Worm (Caenorhabditis elegans) whole organism, young adult: ENCODE measurements around the gene F09F9.1.

Source experiments
- B0035.1 ChIP-seq: sonication (generic microtip); optimal IDR thresholded peaks from 2 replicates; lab custom pipeline; 2016; ENCODE audit warnings: missing genetic modification characterization, mild to moderate bottlenecking, missing compliant biosample characterization, missing genotype, missing genetic modification reagents
- F52B5.7 ChIP-seq: sonication (generic microtip); optimal IDR thresholded peaks from 2 replicates; lab custom pipeline; 2016; ENCODE audit warnings: mild to moderate bottlenecking, missing genetic modification characterization, missing compliant biosample characterization
- F57C9.4 ChIP-seq: sonication (generic microtip); optimal IDR thresholded peaks from 2 replicates; lab custom pipeline; 2017; ENCODE audit warnings: mild to moderate bottlenecking, missing genetic modification characterization, missing compliant biosample characterization
- K12H6.12 ChIP-seq: fragments of 200-800 bp; sonication (Bioruptor generic); optimal IDR thresholded peaks from 2 replicates; lab custom pipeline; 2018; ENCODE audit warnings: mild to moderate bottlenecking, missing genetic modification characterization, missing compliant biosample characterization
- T07F8.4 ChIP-seq: sonication (generic microtip); optimal IDR thresholded peaks from 2 replicates; lab custom pipeline; 2016; ENCODE audit warnings: mild to moderate bottlenecking, missing genetic modification characterization, moderate library complexity, missing compliant biosample characterization
- T26A5.8 ChIP-seq: sonication (generic microtip); optimal IDR thresholded peaks from 2 replicates; lab custom pipeline; 2016; ENCODE audit warnings: missing genetic modification characterization, missing compliant biosample characterization
- athp-1 ChIP-seq: sonication (generic microtip); optimal IDR thresholded peaks from 2 replicates; lab custom pipeline; 2017; ENCODE audit warnings: mild to moderate bottlenecking, missing genetic modification characterization, missing compliant biosample characterization
- attf-3 ChIP-seq: fragments of 200-800 bp; sonication (Bioruptor generic); conservative IDR thresholded peaks from 2 replicates; pipeline ENCODE4 v1.3.6; 2022; ENCODE audit warnings: missing genetic modification reagents, missing genetic modification characterization, missing compliant biosample characterization
- bed-2 ChIP-seq: fragments of 200-800 bp; sonication (Bioruptor generic); IDR thresholded peaks from 2 replicates; pipeline ENCODE4 v1.3.6; 2022; ENCODE audit warnings: missing genetic modification reagents, missing genetic modification characterization, missing compliant biosample characterization
- cebp-2 ChIP-seq: fragments of 200-800 bp; sonication (Bioruptor generic); IDR thresholded peaks from 2 replicates; pipeline ENCODE4 v1.3.6; 2022; ENCODE audit warnings: missing genetic modification characterization, missing compliant biosample characterization
- chd-7 ChIP-seq: sonication (generic microtip); optimal IDR thresholded peaks from 2 replicates; lab custom pipeline; 2016; ENCODE audit warnings: mild to moderate bottlenecking, missing genetic modification characterization, moderate library complexity, missing compliant biosample characterization
- die-1 ChIP-seq: sonication (generic microtip); optimal IDR thresholded peaks from 2 replicates; lab custom pipeline; 2016; ENCODE audit warnings: missing genotype, mild to moderate bottlenecking, missing genetic modification characterization, missing compliant biosample characterization
- dpl-1 ChIP-seq: fragments of 150-350 bp; optimal IDR thresholded peaks from 2 replicates; lab custom pipeline; 2014; ENCODE audit warnings: missing biosample characterization, missing genetic modification reagents, missing genetic modification characterization
- ekl-4 ChIP-seq: fragments of 200-800 bp; sonication (Bioruptor generic); IDR thresholded peaks from 2 replicates; pipeline ENCODE4 v1.3.6; 2022; ENCODE audit warnings: missing genetic modification reagents, missing genetic modification characterization, missing compliant biosample characterization
- ets-4 ChIP-seq: fragments of 200-800 bp; sonication (Bioruptor generic); optimal IDR thresholded peaks from 2 replicates; lab custom pipeline; 2018; ENCODE audit warnings: mild to moderate bottlenecking, missing genetic modification characterization, missing compliant biosample characterization
- let-607 ChIP-seq, 2 experiments: fragments of 200-800 bp in 1 of 2; sonication (Bioruptor generic) in 1 of 2; sonication (generic microtip) in 1 of 2; optimal IDR thresholded peaks; 2 replicates each; lab custom pipeline; 2016 to 2018; ENCODE audit warnings: mild to moderate bottlenecking in 2 of 2, missing compliant biosample characterization in 2 of 2, missing genetic modification characterization in 2 of 2, moderate library complexity in 2 of 2, missing genotype in 1 of 2
- lin-35 ChIP-seq, 3 experiments: fragments of 150-350 bp in 2 of 3; sonication (generic microtip) in 1 of 3; optimal IDR thresholded peaks; 2 replicates each; lab custom pipeline; 2014 to 2018; ENCODE audit warnings: missing biosample characterization in 3 of 3, missing genetic modification characterization in 3 of 3, missing genetic modification reagents in 3 of 3
- lin-40 ChIP-seq: sonication (generic microtip); optimal IDR thresholded peaks from 2 replicates; lab custom pipeline; 2016; ENCODE audit warnings: missing genetic modification characterization, mild to moderate bottlenecking, missing compliant biosample characterization, missing genotype, missing genetic modification reagents
- mes-4 ChIP-seq: sonication (generic microtip); optimal IDR thresholded peaks from 2 replicates; lab custom pipeline; 2016; ENCODE audit warnings: missing genotype, missing genetic modification characterization, missing compliant biosample characterization
- nfya-2 ChIP-seq: fragments of 200-800 bp; sonication (Bioruptor generic); IDR thresholded peaks from 2 replicates; pipeline ENCODE4 v1.3.6; 2022; ENCODE audit warnings: missing genetic modification reagents, missing genetic modification characterization, missing compliant biosample characterization
- nfyb-1 ChIP-seq: fragments of 200-800 bp; sonication (Bioruptor generic); IDR thresholded peaks from 2 replicates; pipeline ENCODE4 v1.3.6; 2022; ENCODE audit warnings: missing genetic modification reagents, missing genetic modification characterization, missing compliant biosample characterization
- nhr-120 ChIP-seq: fragments of 200-800 bp; sonication (Bioruptor generic); IDR thresholded peaks from 2 replicates; pipeline ENCODE4 v1.3.6; 2022; ENCODE audit warnings: missing genetic modification characterization, missing compliant biosample characterization
- nhr-27 ChIP-seq: fragments of 200-800 bp; sonication (Bioruptor generic); optimal IDR thresholded peaks from 2 replicates; lab custom pipeline; 2018; ENCODE audit warnings: mild to moderate bottlenecking, missing genetic modification characterization, moderate library complexity, missing compliant biosample characterization
- pbrm-1 ChIP-seq: fragments of 200-800 bp; sonication (Bioruptor generic); IDR thresholded peaks from 2 replicates; pipeline ENCODE4 v1.3.6; 2022; ENCODE audit warnings: missing genetic modification reagents, missing genetic modification characterization, missing compliant biosample characterization
- rcor-1 ChIP-seq: fragments of 200-800 bp; sonication (Bioruptor generic); IDR thresholded peaks from 2 replicates; pipeline ENCODE4 v1.3.6; 2022; ENCODE audit warnings: missing genetic modification reagents, missing genetic modification characterization, missing compliant biosample characterization
- rec-8 ChIP-seq, 2 experiments: sonication (generic microtip); optimal IDR thresholded peaks; 2 replicates each; lab custom pipeline; 2016; ENCODE audit warnings: mild to moderate bottlenecking in 2 of 2, missing genetic modification characterization in 2 of 2, missing genetic modification reagents in 2 of 2, missing genotype in 2 of 2, missing biosample characterization in 1 of 2, missing compliant biosample characterization in 1 of 2, moderate library complexity in 1 of 2
- repo-1 ChIP-seq: sonication (generic microtip); optimal IDR thresholded peaks from 2 replicates; lab custom pipeline; 2017; ENCODE audit warnings: mild to moderate bottlenecking, missing genetic modification characterization, missing compliant biosample characterization
- snpc-1.1 ChIP-seq: sonication (generic microtip); optimal IDR thresholded peaks from 2 replicates; lab custom pipeline; 2017; ENCODE audit warnings: missing genetic modification characterization, mild to moderate bottlenecking, missing compliant biosample characterization, antibody characterized with exemption, moderate library complexity, missing genotype, missing genetic modification reagents; ENCODE audit not compliant: insufficient read depth
- snpc-4 ChIP-seq, 5 experiments: fragments of 150-350 bp in 1 of 5; sonication (generic microtip) in 4 of 5; optimal IDR thresholded peaks; 2 replicates each; lab custom pipeline; 2014 to 2018; ENCODE audit warnings: missing genetic modification characterization in 5 of 5, missing biosample characterization in 3 of 5, antibody characterized with exemption in 2 of 5, mild to moderate bottlenecking in 2 of 5, missing compliant biosample characterization in 2 of 5, missing genotype in 2 of 5, moderate library complexity in 2 of 5, missing genetic modification reagents in 1 of 5
- sptf-2 ChIP-seq: fragments of 200-800 bp; sonication (Bioruptor generic); optimal IDR thresholded peaks from 2 replicates; lab custom pipeline; 2018; ENCODE audit warnings: mild to moderate bottlenecking, missing genetic modification characterization, missing compliant biosample characterization
- tbp1 ChIP-seq: fragments of 200-800 bp; sonication (Bioruptor generic); optimal IDR thresholded peaks from 2 replicates; lab custom pipeline; 2018; ENCODE audit warnings: mild to moderate bottlenecking, missing genetic modification characterization, missing compliant biosample characterization
- tbx-9 ChIP-seq: sonication (generic microtip); optimal IDR thresholded peaks from 2 replicates; lab custom pipeline; 2016; ENCODE audit warnings: borderline replicate concordance, missing genetic modification characterization, inconsistent platforms, missing compliant biosample characterization
- unc-62 ChIP-seq: fragments of 150-350 bp; optimal IDR thresholded peaks from 2 replicates; lab custom pipeline; 2014; ENCODE audit warnings: missing biosample characterization, missing genetic modification reagents, missing genetic modification characterization
- zfh-2 ChIP-seq: fragments of 200-800 bp; sonication (Bioruptor generic); conservative IDR thresholded peaks from 2 replicates; pipeline ENCODE4 v1.3.6; 2022; ENCODE audit warnings: missing genetic modification reagents, missing genetic modification characterization, missing compliant biosample characterization
- ztf-22 ChIP-seq: fragments of 200-800 bp; sonication (Bioruptor generic); optimal IDR thresholded peaks from 2 replicates; lab custom pipeline; 2018; ENCODE audit warnings: mild to moderate bottlenecking, missing genetic modification characterization, moderate library complexity, missing compliant biosample characterization

F09F9.1 gene

DNA sequence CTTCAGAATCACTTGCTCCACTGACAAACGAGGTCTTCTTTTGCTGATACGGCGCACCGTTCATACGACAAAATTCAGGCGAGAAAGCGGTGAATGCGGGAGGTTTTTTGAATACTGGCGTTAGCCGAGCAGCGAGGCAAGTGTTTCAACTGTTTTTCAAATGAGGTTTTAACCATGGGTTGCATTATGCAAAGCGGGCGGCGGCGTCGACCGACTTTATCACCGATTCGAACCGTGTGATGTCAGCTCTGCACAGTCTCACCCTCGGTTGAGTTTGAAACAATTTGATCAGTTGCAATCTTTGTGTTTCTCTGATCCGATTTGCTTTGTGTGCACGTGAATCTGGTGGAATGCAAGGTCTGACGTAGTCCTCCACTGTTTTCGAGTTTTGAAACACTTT lies 14.7 kb upstream of the F09F9.1 start, which contains the start of gene clh-4:
clh-4 (minus strand) TSS at position 101 of the 400 bp plus-strand sequence.
- TF ChIP-seq rec-8 (tag; optimal IDR thresholded peaks at IDR 0.05; lab: Kevin White, UChicago) (no peak), T07F8.4 (no peak), pbrm-1 (GFP tag; lab: Robert Waterston, UW) (no peak), F52B5.7 (tag; lab: Kevin White, UChicago) (no peak), lin-40 (tag; lab: Kevin White, UChicago) (no peak), repo-1 (tag; lab: Kevin White, UChicago) (no peak), T26A5.8 (no peak), die-1 (tag; lab: Kevin White, UChicago) (no peak), K12H6.12 (tag; lab: Kevin White, UChicago) (no peak)

DNA sequence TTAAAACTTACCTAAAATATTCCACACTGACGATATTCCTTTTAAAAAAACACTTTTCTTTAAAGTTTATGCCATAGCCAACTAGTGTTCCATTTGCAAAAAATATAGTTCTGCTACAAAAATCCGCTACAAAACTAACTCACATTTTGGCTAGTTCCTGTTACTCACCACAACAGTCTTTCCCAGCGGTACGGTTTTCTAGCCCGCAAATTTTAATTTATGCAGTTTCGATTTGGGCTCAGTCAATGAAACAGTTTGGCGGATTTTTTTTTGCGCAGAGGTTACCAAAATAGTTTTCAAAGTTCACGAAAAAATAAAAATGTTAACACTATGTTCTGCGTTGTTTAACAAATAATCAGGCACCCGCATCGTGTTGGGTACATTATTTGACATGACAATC lies 13.9 kb upstream of the F09F9.1 start:
- TF ChIP-seq tbx-9, result no peak
- TF ChIP-seq mes-4 (tag; lab: Kevin White, UChicago), result no peak
- TF ChIP-seq athp-1 (tag; lab: Kevin White, UChicago), result no peak
- TF ChIP-seq tbp1 (GFP tag; lab: Kevin White, UChicago), result no peak
- TF ChIP-seq ekl-4 (GFP tag; lab: Robert Waterston, UW), result no peak
- no peak for TF ChIP-seq let-607 (tag; optimal IDR thresholded peaks at IDR 0.05; lab: Kevin White, UChicago)
- no peak for TF ChIP-seq unc-62 (GFP tag; lab: Kevin White, UChicago)
- TF ChIP-seq F57C9.4 (tag; lab: Kevin White, UChicago), result no peak
- TF ChIP-seq nfyb-1 (GFP tag; lab: Robert Waterston, UW), result no peak
- TF ChIP-seq rcor-1 (GFP tag; lab: Robert Waterston, UW), result no peak
- no peak for TF ChIP-seq B0035.1

DNA sequence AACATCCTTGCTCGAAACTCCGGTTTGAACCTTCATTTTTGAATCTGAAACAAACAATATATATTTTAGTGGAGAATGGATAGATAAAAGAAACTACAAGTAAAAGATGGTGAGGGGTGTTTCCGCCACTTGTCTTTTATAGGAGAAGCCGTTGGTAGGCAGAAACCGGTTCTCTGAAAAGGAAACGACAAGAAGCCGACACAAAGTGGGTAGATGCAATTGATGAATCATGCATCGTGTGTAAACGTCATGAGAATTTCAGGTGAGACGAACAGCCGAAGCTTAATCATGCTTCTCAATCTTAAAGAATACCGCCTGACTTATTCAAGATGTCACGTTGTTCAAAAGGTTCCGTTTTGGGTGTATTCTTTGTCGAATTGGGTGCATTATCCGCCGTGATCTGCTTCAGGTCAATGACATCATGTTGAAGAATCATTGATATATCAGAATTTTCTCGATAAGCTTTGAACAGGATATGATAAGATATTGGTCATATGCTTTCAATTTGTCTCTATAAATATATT lies 13.0 kb upstream of the F09F9.1 start, which contains the start of gene R02E4.3:
R02E4.3 (minus strand) TSS at position 51 of the 524 bp plus-strand sequence.
- TF ChIP-seq sptf-2 (GFP tag; lab: Kevin White, UChicago) (no peak), nhr-27 (no peak), nfya-2 (GFP tag; lab: Robert Waterston, UW) (no peak), bed-2 (GFP tag; lab: Robert Waterston, UW) (no peak), attf-3 (no peak), dpl-1 (GFP tag; lab: Kevin White, UChicago) (no peak)
- TF ChIP-seq, all 124 proteins: peak for 0

DNA sequence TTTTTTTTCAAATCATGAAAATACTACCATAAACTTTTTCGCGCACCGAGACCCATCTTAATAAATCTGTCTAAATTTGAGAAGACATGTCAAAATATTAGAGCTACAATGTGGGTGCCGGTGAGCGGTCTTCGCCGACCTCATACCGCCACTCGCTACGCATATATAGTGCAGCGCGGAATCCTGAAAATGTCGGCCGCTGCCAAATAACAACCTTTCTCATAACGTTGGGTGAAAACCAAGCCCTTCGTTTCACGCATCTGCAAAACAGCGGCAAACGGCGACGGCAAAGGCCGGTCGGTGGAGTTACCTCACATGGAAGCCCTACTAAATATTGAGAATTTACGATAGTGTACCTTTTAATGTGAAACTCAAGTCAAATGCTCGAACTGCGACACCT lies 12.1 kb upstream of the F09F9.1 start:
- TF ChIP-seq lin-35 (GFP tag; optimal IDR thresholded peaks at IDR 0.05; lab: Kevin White, UChicago) (no peak), attf-3 (no peak), ets-4 (GFP tag; lab: Kevin White, UChicago) (no peak), zfh-2 (0 out of 2 replicates have a peak, but pooled peaks have one; percentile 10), nhr-120 (no peak), ztf-22 (GFP tag; lab: Kevin White, UChicago) (no peak), snpc-1.1 (peak; percentile 70), tbp1 (GFP tag; lab: Kevin White, UChicago) (no peak), tbx-9 (no peak), cebp-2 (GFP tag; lab: Robert Waterston, UW) (no peak), snpc-4 (GFP tag; optimal IDR thresholded peaks at IDR 0.05; lab: Kevin White, UChicago) (no peak), snpc-4 (tag; optimal IDR thresholded peaks at IDR 0.05; lab: Kevin White, UChicago) (peak; percentile 36 to 92 (median 76)), chd-7 (tag; lab: Kevin White, UChicago) (no peak), rcor-1 (GFP tag; lab: Robert Waterston, UW) (no peak)
